Worm (Caenorhabditis elegans) whole organism, L4 larva: ENCODE data around the gene F40E10.5.
A peak's percentile ranks its signal among the peaks of the same experiment; 100 is the strongest.

Source experiments
- D1046.2 ChIP-seq: fragments of 200-800 bp; sonication (Bioruptor generic); IDR thresholded peaks from 2 replicates; pipeline ENCODE4 v1.3.6; 2022; ENCODE audit warnings: missing genetic modification characterization, missing compliant biosample characterization
- F37D6.2 ChIP-seq: sonication (generic microtip); optimal IDR thresholded peaks from 2 replicates; lab custom pipeline; 2016; ENCODE audit warnings: mild to moderate bottlenecking, missing genetic modification characterization, missing compliant biosample characterization
- R02D3.7 ChIP-seq: fragments of 150-350 bp; sonication (generic microtip); optimal IDR thresholded peaks from 3 replicates; lab custom pipeline; 2014; ENCODE audit warnings: missing biosample characterization, missing genetic modification characterization
- Y48G9A.11 ChIP-seq: fragments of 200-800 bp; sonication (Bioruptor generic); IDR thresholded peaks from 2 replicates; pipeline ENCODE4 v1.3.6; 2022; ENCODE audit warnings: missing genetic modification reagents, missing genetic modification characterization, missing compliant biosample characterization
- arid-1 ChIP-seq: fragments of 200-800 bp; sonication (Bioruptor generic); conservative IDR thresholded peaks from 2 replicates; pipeline ENCODE4 v1.3.6; 2022; ENCODE audit warnings: missing genetic modification reagents, missing genetic modification characterization, missing compliant biosample characterization
- cey-2 ChIP-seq: sonication (generic microtip); optimal IDR thresholded peaks from 3 replicates; lab custom pipeline; 2017; ENCODE audit warnings: missing genetic modification characterization, mild to moderate bottlenecking, missing compliant biosample characterization, antibody characterized with exemption, borderline replicate concordance; ENCODE audit not compliant: insufficient read depth
- ctbp-1 ChIP-seq: fragments of 200-800 bp; sonication (Bioruptor generic); IDR thresholded peaks from 2 replicates; pipeline ENCODE4 v1.3.6; 2022; ENCODE audit warnings: missing genetic modification reagents, missing genetic modification characterization, missing compliant biosample characterization
- daf-19 ChIP-seq: fragments of 200-800 bp; sonication (Bioruptor generic); conservative IDR thresholded peaks from 2 replicates; pipeline ENCODE4 v1.3.6; 2022; ENCODE audit warnings: missing genetic modification characterization, missing compliant biosample characterization
- dmd-8 ChIP-seq: fragments of 200-800 bp; sonication (Bioruptor generic); IDR thresholded peaks from 2 replicates; pipeline ENCODE4 v1.3.6; 2022; ENCODE audit warnings: missing genetic modification characterization, missing compliant biosample characterization
- dpl-1 ChIP-seq: fragments of 150-350 bp; optimal IDR thresholded peaks from 2 replicates; lab custom pipeline; 2014; ENCODE audit warnings: missing biosample characterization, missing genetic modification reagents, missing genetic modification characterization
- egl-27 ChIP-seq: sonication (generic microtip); optimal IDR thresholded peaks from 3 replicates; lab custom pipeline; 2017; ENCODE audit warnings: missing biosample characterization, missing genetic modification reagents, missing genetic modification characterization
- fos-1 ChIP-seq: fragments of 150-350 bp; optimal IDR thresholded peaks from 2 replicates; lab custom pipeline; 2014; ENCODE audit warnings: missing biosample characterization, missing genetic modification characterization
- hlh-30 ChIP-seq: sonication (generic microtip); optimal IDR thresholded peaks from 2 replicates; lab custom pipeline; 2017; ENCODE audit warnings: antibody characterized with exemption, mild to moderate bottlenecking, missing genetic modification characterization, missing compliant biosample characterization; ENCODE audit not compliant: insufficient read depth
- hmg-1.1 ChIP-seq: fragments of 200-800 bp; sonication (Bioruptor generic); IDR thresholded peaks from 2 replicates; pipeline ENCODE4 v1.3.6; 2022; ENCODE audit warnings: missing genetic modification reagents, missing genetic modification characterization, missing compliant biosample characterization
- lin-38 ChIP-seq: fragments of 200-800 bp; sonication (Bioruptor generic); IDR thresholded peaks from 2 replicates; pipeline ENCODE4 v1.3.6; 2022; ENCODE audit warnings: missing genetic modification reagents, missing genetic modification characterization, missing compliant biosample characterization
- lin-39 ChIP-seq: fragments of 150-350 bp; optimal IDR thresholded peaks from 2 replicates; lab custom pipeline; 2014; ENCODE audit warnings: missing biosample characterization, missing genetic modification reagents, missing genetic modification characterization
- mxl-3 ChIP-seq: fragments of 200-800 bp; sonication (Bioruptor generic); optimal IDR thresholded peaks from 2 replicates; lab custom pipeline; 2018; ENCODE audit warnings: mild to moderate bottlenecking, missing genetic modification characterization, missing compliant biosample characterization
- nhr-102 ChIP-seq: sonication (generic microtip); optimal IDR thresholded peaks from 2 replicates; lab custom pipeline; 2016; ENCODE audit warnings: mild to moderate bottlenecking, missing genetic modification characterization, moderate library complexity, missing compliant biosample characterization
- nhr-11 ChIP-seq: fragments of 150-350 bp; optimal IDR thresholded peaks from 2 replicates; lab custom pipeline; 2014; ENCODE audit warnings: missing biosample characterization, missing genetic modification characterization
- nhr-48 ChIP-seq: sonication (generic microtip); optimal IDR thresholded peaks from 2 replicates; lab custom pipeline; 2016; ENCODE audit warnings: mild to moderate bottlenecking, missing genetic modification characterization, missing compliant biosample characterization
- pha-4 ChIP-seq, 2 experiments: fragments of 150-350 bp in 1 of 2; fragments of 200-800 bp in 1 of 2; sonication (Bioruptor generic) in 1 of 2; IDR thresholded peaks in 1 of 2; optimal IDR thresholded peaks in 1 of 2; 2 replicates each; pipeline versions ENCODE4 v1.3.6 to Lab custom; 2014 to 2022; ENCODE audit warnings: missing genetic modification characterization in 2 of 2, missing genetic modification reagents in 2 of 2, missing biosample characterization in 1 of 2, missing compliant biosample characterization in 1 of 2
- rbr-2 ChIP-seq: sonication (generic microtip); optimal IDR thresholded peaks from 2 replicates; lab custom pipeline; 2016; ENCODE audit warnings: missing genotype, missing genetic modification characterization, missing compliant biosample characterization
- sdz-12 ChIP-seq: fragments of 200-800 bp; sonication (Bioruptor generic); optimal IDR thresholded peaks from 2 replicates; lab custom pipeline; 2018; ENCODE audit warnings: mild to moderate bottlenecking, missing genetic modification characterization, missing compliant biosample characterization
- set-16 ChIP-seq: fragments of 200-800 bp; sonication (Bioruptor generic); IDR thresholded peaks from 2 replicates; pipeline ENCODE4 v1.3.6; 2022; ENCODE audit warnings: missing genetic modification reagents, missing genetic modification characterization, missing compliant biosample characterization
- zip-11 ChIP-seq: fragments of 200-800 bp; sonication (Bioruptor generic); IDR thresholded peaks from 2 replicates; pipeline ENCODE4 v1.3.6; 2022; ENCODE audit warnings: missing genetic modification characterization, missing compliant biosample characterization

F40E10.5 gene

DNA sequence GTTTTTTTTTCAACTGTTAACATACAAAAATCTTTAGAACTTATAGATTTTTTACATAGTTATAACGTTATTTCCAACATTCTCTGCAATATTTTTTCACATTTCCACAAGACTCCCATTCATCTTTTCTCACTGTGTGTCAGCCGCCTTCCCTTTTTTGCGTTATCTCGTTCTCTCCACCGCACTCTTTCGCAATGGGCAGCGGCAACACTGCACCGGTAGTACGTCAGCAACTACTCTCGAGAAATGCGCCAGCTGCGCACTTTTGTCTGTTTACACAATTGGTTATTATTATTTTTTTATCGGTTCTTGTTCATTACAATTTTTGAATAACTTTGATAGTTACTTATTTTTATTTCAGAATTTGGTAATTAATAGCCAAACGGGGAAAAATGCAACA, 45.4 kb downstream of the F40E10.5 start, which contains the start of gene C05G5.2 (continued):
- TF ChIP-seq dpl-1 (GFP tag; lab: Kevin White, UChicago) (peak; percentile 77), arid-1 (GFP tag; lab: Robert Waterston, UW) (peak; percentile 83), cey-2 (tag; lab: Kevin White, UChicago) (peak; percentile 6), nhr-11 (tag; lab: Kevin White, UChicago) (peak; percentile 77), sdz-12 (GFP tag; lab: Kevin White, UChicago) (no peak), dmd-8 (GFP tag; lab: Robert Waterston, UW) (no peak), lin-39 (no peak), R02D3.7 (no peak), zip-11 (GFP tag; lab: Robert Waterston, UW) (no peak), nhr-48 (peak; percentile 76), hlh-30 (tag; lab: Kevin White, UChicago) (peak; percentile 89), nhr-102 (tag; lab: Kevin White, UChicago) (peak; percentile 84), egl-27 (tag; lab: Kevin White, UChicago) (no peak), D1046.2 (no peak), hmg-1.1 (peak; percentile 90), daf-19 (GFP tag; lab: Robert Waterston, UW) (no peak), rbr-2 (tag; lab: Kevin White, UChicago) (peak; percentile 91), pha-4 (GFP tag; IDR thresholded peaks at IDR 0.05; lab: Robert Waterston, UW) (peak; percentile 81), pha-4 (tag; optimal IDR thresholded peaks at IDR 0.05; lab: Kevin White, UChicago) (peak; percentile 81), lin-38 (GFP tag; lab: Robert Waterston, UW) (peak; percentile 70), Y48G9A.11 (GFP tag; lab: Robert Waterston, UW) (no peak), F37D6.2 (peak; percentile 73), set-16 (peak; percentile 43; the same call in 1 of the 2 replicates), fos-1 (no peak), ctbp-1 (GFP tag; lab: Robert Waterston, UW) (peak; percentile 69)

DNA sequence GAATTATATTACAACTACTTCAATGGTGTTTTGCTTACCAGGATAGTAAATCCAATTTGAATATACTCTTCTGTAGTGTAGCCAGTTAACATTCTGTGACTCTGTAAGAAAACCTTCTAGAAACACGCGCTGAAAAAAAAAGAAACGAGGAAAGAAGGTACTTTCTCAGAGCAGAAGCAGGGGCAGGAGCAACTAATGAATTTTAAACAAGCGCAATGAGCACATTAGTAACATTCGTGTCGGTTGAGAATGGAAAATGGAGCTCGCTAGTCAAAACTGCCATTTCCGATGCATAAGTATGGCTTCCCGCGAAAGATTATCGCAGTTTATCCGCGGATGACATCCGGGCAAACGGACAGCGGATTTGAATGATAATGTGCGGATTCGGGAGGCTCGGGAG, 50.3 kb downstream of the F40E10.5 start, which contains the start of gene C05G5.3:
TSS of gene C05G5.3 (minus strand) at position 101 of the 400 bp plus-strand sequence.
- TF ChIP-seq mxl-3: no peak
